Fruit fly (Drosophila melanogaster) whole organism, prepupa: ENCODE measurements around the gene CG42538.
A peak's percentile ranks its signal among the peaks of the same experiment; 100 is the strongest.

Source experiments
- CG11294 ChIP-seq: fragments of 200-800 bp; sonication (Bioruptor generic); IDR thresholded peaks from 2 replicates; pipeline ENCODE4 v1.3.6; 2022; ENCODE audit warnings: missing biosample characterization, missing genetic modification characterization
- CG34406 ChIP-seq: fragments of 200-800 bp; sonication (Bioruptor generic); optimal IDR thresholded peaks from 3 replicates; lab custom pipeline; 2016; ENCODE audit warnings: missing biosample characterization, missing genetic modification characterization
- CG4318 ChIP-seq: fragments of 200-800 bp; sonication (Bioruptor generic); optimal IDR thresholded peaks from 3 replicates; lab custom pipeline; 2017; ENCODE audit warnings: missing biosample characterization, mild to moderate bottlenecking, missing genetic modification characterization
- topi ChIP-seq: fragments of 200-800 bp; sonication (Bioruptor generic); optimal IDR thresholded peaks from 3 replicates; lab custom pipeline; 2016; ENCODE audit warnings: missing biosample characterization, missing genetic modification characterization

- peak; percentile 64 for TF ChIP-seq CG11294 (GFP tag; lab: Robert Waterston, UW)
- peak; percentile 65 for TF ChIP-seq topi (GFP tag; lab: Kevin White, UChicago)
- TF ChIP-seq CG34406 (GFP tag; lab: Kevin White, UChicago): peak; percentile 74
- peak; percentile 35 for TF ChIP-seq CG4318
These were observed 2.7 kb downstream of the CG42538 start for dm6 chr3L:16037048-16037477.
